Worm (Caenorhabditis elegans): ENCODE results near the gene E02H4.2.

E02H4.2 gene

DNA sequence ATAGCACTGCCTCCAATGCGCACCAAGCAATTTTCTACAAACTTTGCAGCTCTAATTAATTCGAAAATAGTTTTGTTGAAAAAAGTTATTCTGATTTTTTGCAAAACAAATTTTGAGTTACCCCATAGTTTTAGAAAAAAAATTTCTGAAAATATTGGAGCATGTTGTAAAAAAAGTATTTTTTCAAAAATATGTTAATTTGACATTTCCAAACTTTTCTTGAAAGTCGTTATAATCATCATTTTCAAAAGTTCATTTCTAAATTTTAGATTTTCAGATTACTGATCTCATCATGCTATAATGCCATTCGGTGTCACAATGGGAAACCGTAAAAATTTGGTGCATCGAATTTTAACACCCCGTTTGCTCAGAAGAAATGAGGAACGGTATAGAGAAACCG is 13.6 kb downstream of the E02H4.2 start, which contains the start of gene del-1:
TSS of gene del-1 (plus strand) at position 301 of the 400 bp plus-strand sequence.
- TF ChIP-seq C34B4.2 (tag; optimal IDR thresholded peaks at IDR 0.05) (no peak), aha-1 (tag; optimal IDR thresholded peaks at IDR 0.05) (no peak), fkh-10 (GFP tag; optimal IDR thresholded peaks at IDR 0.05) (no peak), nhr-237 (tag; optimal IDR thresholded peaks at IDR 0.05) (no peak), zag-1 (tag; optimal IDR thresholded peaks at IDR 0.05) (no peak), mab-9 (GFP tag; IDR thresholded peaks at IDR 0.05) (no peak), nhr-28 (tag; optimal IDR thresholded peaks at IDR 0.05) (no peak)

ce11 chrX:14267170-14267569 is 14.3 kb downstream of the E02H4.2 start:
- TF ChIP-seq ztf-4 (tag; optimal IDR thresholded peaks at IDR 0.05) = no peak
- TF ChIP-seq elt-2 (tag; optimal IDR thresholded peaks at IDR 0.05) = no peak
- TF ChIP-seq sptf-1 (tag; optimal IDR thresholded peaks at IDR 0.05) = no peak
- TF ChIP-seq hpl-2 (GFP tag; optimal IDR thresholded peaks at IDR 0.05) = no peak
- no peak for TF ChIP-seq unc-30 (tag; optimal IDR thresholded peaks at IDR 0.05)
- no peak for TF ChIP-seq ceh-82 (tag; optimal IDR thresholded peaks at IDR 0.05)
- no peak for TF ChIP-seq snu-23 (GFP tag; optimal IDR thresholded peaks at IDR 0.05)
- no peak for TF ChIP-seq Y116A8C.19 (tag; optimal IDR thresholded peaks at IDR 0.05; ENCODE audit: borderline replicate concordance)
- TF ChIP-seq nhr-90 (tag; optimal IDR thresholded peaks at IDR 0.05; ENCODE audit: poor library complexity) = no peak
- no peak for TF ChIP-seq grh-1 (GFP tag; IDR thresholded peaks at IDR 0.05)
- TF ChIP-seq nhr-84 (tag; optimal IDR thresholded peaks at IDR 0.05) = no peak
- TF ChIP-seq fkh-10 (GFP tag; optimal IDR thresholded peaks at IDR 0.05) = no peak
- TF ChIP-seq tbx-2 (tag; optimal IDR thresholded peaks at IDR 0.05) = no peak
- TF ChIP-seq F16B12.6 (tag; optimal IDR thresholded peaks at IDR 0.05) = no peak
- TF ChIP-seq hlh-4 (tag; optimal IDR thresholded peaks at IDR 0.05) = no peak

ce11 chrX:14263473-14263872 is 18.0 kb downstream of the E02H4.2 start, which contains the start of gene E02H4.8:
Gene E02H4.8, minus strand, starts transcription at chrX:14263573.
- TF ChIP-seq nhr-12 (tag; optimal IDR thresholded peaks at IDR 0.05) (no peak), nhr-28 (tag; optimal IDR thresholded peaks at IDR 0.05) (no peak), mef-2 (tag; optimal IDR thresholded peaks at IDR 0.05) (no peak)

ce11 chrX:14257661-14258060 is 23.8 kb downstream of the E02H4.2 start, which contains the start of gene E02H4.4:
Gene E02H4.4, plus strand, starts transcription at chrX:14257961.
- TF ChIP-seq elt-2 (tag; optimal IDR thresholded peaks at IDR 0.05) (no peak), nhr-90 (tag; optimal IDR thresholded peaks at IDR 0.05; ENCODE audit: poor library complexity) (no peak), hpl-2 (GFP tag; optimal IDR thresholded peaks at IDR 0.05) (no peak), pag-3 (tag; optimal IDR thresholded peaks at IDR 0.05; ENCODE audit: borderline replicate concordance, insufficient read depth) (no peak), snpc-4 (tag; optimal IDR thresholded peaks at IDR 0.05) (no peak), unc-30 (tag; optimal IDR thresholded peaks at IDR 0.05) (no peak), fkh-8 (tag; optimal IDR thresholded peaks at IDR 0.05) (no peak), ztf-11 (tag; optimal IDR thresholded peaks at IDR 0.05) (no peak), F16B12.6 (tag; optimal IDR thresholded peaks at IDR 0.05) (no peak), unc-130 (tag; optimal IDR thresholded peaks at IDR 0.05) (no peak), unc-86 (tag; optimal IDR thresholded peaks at IDR 0.05) (no peak), aha-1 (tag; optimal IDR thresholded peaks at IDR 0.05) (no peak), lin-15B (tag; optimal IDR thresholded peaks at IDR 0.05) (no peak), nhr-11 (tag; optimal IDR thresholded peaks at IDR 0.05) (no peak)

DNA sequence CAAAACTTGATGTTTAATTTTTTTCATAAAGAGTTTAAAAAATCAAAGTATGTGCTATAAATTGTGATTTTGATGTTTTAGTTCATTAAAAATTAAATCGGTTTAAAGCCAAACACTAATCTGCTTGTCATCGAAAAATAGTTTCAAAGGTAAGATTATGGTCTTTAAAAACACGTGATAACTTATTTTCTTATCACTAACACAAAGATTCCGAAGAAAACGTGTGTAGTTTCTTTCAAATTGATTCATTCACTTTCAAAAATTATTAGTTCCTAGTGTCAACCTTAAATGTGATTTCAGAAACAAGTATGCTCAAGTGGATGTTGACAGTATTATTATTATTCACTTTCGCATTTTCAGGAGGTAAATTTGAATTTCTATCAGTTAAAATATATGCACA is 25.5 kb downstream of the E02H4.2 start, which contains the start of gene E02H4.7:
TSS of gene E02H4.7 (plus strand) at position 301 of the 400 bp plus-strand sequence.
- TF ChIP-seq sptf-1 (tag; optimal IDR thresholded peaks at IDR 0.05) (no peak), fkh-8 (tag; optimal IDR thresholded peaks at IDR 0.05) (no peak), mef-2 (tag; optimal IDR thresholded peaks at IDR 0.05) (no peak), lin-14 (GFP tag; optimal IDR thresholded peaks at IDR 0.05) (no peak), sup-37 (GFP tag; optimal IDR thresholded peaks at IDR 0.05) (no peak), efl-1 (optimal IDR thresholded peaks at IDR 0.05) (no peak), efl-1 (GFP tag; optimal IDR thresholded peaks at IDR 0.05 in 1 of 2) (peak in 1 of 2 experiments; percentile 68), unc-98 (GFP tag; IDR thresholded peaks at IDR 0.05) (no peak), elt-2 (tag; optimal IDR thresholded peaks at IDR 0.05) (peak; percentile 43), zag-1 (tag; optimal IDR thresholded peaks at IDR 0.05) (no peak), unc-130 (tag; optimal IDR thresholded peaks at IDR 0.05) (no peak), efl-3 (GFP tag; optimal IDR thresholded peaks at IDR 0.05) (no peak)
